Worm (Caenorhabditis elegans) whole organism, L2 larva: Measurements from ENCODE around the gene mlt-9.

Experiments
- C34F6.9 ChIP-seq: fragments of 150-350 bp; optimal IDR thresholded peaks from 2 replicates; lab custom pipeline; 2014; ENCODE audit warnings: missing biosample characterization, missing genetic modification characterization
- F13H6.1 ChIP-seq: sonication (generic microtip); optimal IDR thresholded peaks from 2 replicates; lab custom pipeline; 2016; ENCODE audit warnings: missing genetic modification characterization, missing compliant biosample characterization
- R02D3.7 ChIP-seq: fragments of 150-350 bp; optimal IDR thresholded peaks from 2 replicates; lab custom pipeline; 2014; ENCODE audit warnings: missing biosample characterization, missing genetic modification characterization
- alr-1 ChIP-seq: fragments of 150-350 bp; optimal IDR thresholded peaks from 2 replicates; lab custom pipeline; 2014; ENCODE audit warnings: missing biosample characterization, missing genetic modification characterization
- aly-2 ChIP-seq: fragments of 150-350 bp; optimal IDR thresholded peaks from 2 replicates; lab custom pipeline; 2014; ENCODE audit warnings: missing biosample characterization, missing genetic modification characterization
- ama-1 ChIP-seq: fragments of 150-350 bp; optimal IDR thresholded peaks from 2 replicates; lab custom pipeline; 2018; ENCODE audit warnings: inconsistent platforms
- blmp-1 ChIP-seq: sonication (generic microtip); optimal IDR thresholded peaks from 2 replicates; lab custom pipeline; 2017; ENCODE audit warnings: missing genetic modification characterization, mild to moderate bottlenecking, missing compliant biosample characterization, antibody characterized with exemption, moderate library complexity; ENCODE audit not compliant: insufficient read depth
- ceh-82 ChIP-seq: fragments of 150-350 bp; optimal IDR thresholded peaks from 2 replicates; lab custom pipeline; 2014; ENCODE audit warnings: missing biosample characterization, missing genetic modification characterization
- crh-2 ChIP-seq: sonication (generic microtip); optimal IDR thresholded peaks from 2 replicates; lab custom pipeline; 2017; ENCODE audit warnings: missing biosample characterization, missing genetic modification characterization
- egl-27 ChIP-seq: sonication (generic microtip); optimal IDR thresholded peaks from 3 replicates; lab custom pipeline; 2017; ENCODE audit warnings: missing biosample characterization, missing genetic modification reagents, missing genetic modification characterization
- elt-1 ChIP-seq: fragments of 150-350 bp; optimal IDR thresholded peaks from 2 replicates; lab custom pipeline; 2014; ENCODE audit warnings: missing biosample characterization, missing genetic modification characterization
- elt-3 ChIP-seq: sonication (generic microtip); optimal IDR thresholded peaks from 2 replicates; lab custom pipeline; 2017; ENCODE audit warnings: missing biosample characterization, missing genetic modification characterization
- fos-1 ChIP-seq: fragments of 150-350 bp; optimal IDR thresholded peaks from 2 replicates; lab custom pipeline; 2014; ENCODE audit warnings: missing biosample characterization, missing genetic modification characterization
- gmeb-1 ChIP-seq: fragments of 150-350 bp; optimal IDR thresholded peaks from 2 replicates; lab custom pipeline; 2014; ENCODE audit warnings: missing biosample characterization, missing genetic modification characterization
- lsy-2 ChIP-seq, 2 experiments: fragments of 150-350 bp in 1 of 2; sonication (generic microtip) in 1 of 2; optimal IDR thresholded peaks; 2 replicates each; lab custom pipeline; 2014 to 2017; ENCODE audit warnings: missing biosample characterization in 2 of 2, missing genetic modification characterization in 2 of 2
- mab-5 ChIP-seq: fragments of 150-350 bp; optimal IDR thresholded peaks from 2 replicates; lab custom pipeline; 2014; ENCODE audit warnings: missing biosample characterization, missing genetic modification characterization
- mdl-1 ChIP-seq, 2 experiments: fragments of 150-350 bp in 1 of 2; sonication (generic microtip) in 1 of 2; optimal IDR thresholded peaks; 2 replicates each; lab custom pipeline; 2017; ENCODE audit warnings: missing biosample characterization in 2 of 2, missing genetic modification characterization in 2 of 2
- nhr-10 ChIP-seq: sonication (generic microtip); optimal IDR thresholded peaks from 2 replicates; lab custom pipeline; 2017; ENCODE audit warnings: missing biosample characterization, missing genetic modification characterization
- nhr-11 ChIP-seq: fragments of 150-350 bp; optimal IDR thresholded peaks from 2 replicates; lab custom pipeline; 2014; ENCODE audit warnings: missing biosample characterization, missing genetic modification characterization
- nhr-129 ChIP-seq: fragments of 150-350 bp; optimal IDR thresholded peaks from 2 replicates; lab custom pipeline; 2014; ENCODE audit warnings: missing biosample characterization, missing genetic modification characterization
- peb-1 ChIP-seq: fragments of 150-350 bp; optimal IDR thresholded peaks from 2 replicates; lab custom pipeline; 2014; ENCODE audit warnings: missing biosample characterization, missing genetic modification characterization
- sem-4 ChIP-seq: fragments of 150-350 bp; optimal IDR thresholded peaks from 2 replicates; lab custom pipeline; 2014; ENCODE audit warnings: missing biosample characterization, missing genetic modification reagents, missing genetic modification characterization
- skn-1 ChIP-seq: sonication (generic microtip); optimal IDR thresholded peaks from 2 replicates; lab custom pipeline; 2017; ENCODE audit warnings: missing biosample characterization, missing genetic modification characterization
- sma-9 ChIP-seq, 2 experiments: fragments of 150-350 bp in 1 of 2; sonication (generic microtip) in 1 of 2; optimal IDR thresholded peaks; 2 replicates each; lab custom pipeline; 2014 to 2016; ENCODE audit warnings: missing genetic modification characterization in 2 of 2, mild to moderate bottlenecking in 1 of 2, missing biosample characterization in 1 of 2, missing compliant biosample characterization in 1 of 2, missing genetic modification reagents in 1 of 2, moderate library complexity in 1 of 2
- snpc-4 ChIP-seq: fragments of 150-350 bp; optimal IDR thresholded peaks from 2 replicates; lab custom pipeline; 2014; ENCODE audit warnings: missing biosample characterization, missing genetic modification characterization
- unc-55 ChIP-seq: fragments of 150-350 bp; sonication (generic microtip); optimal IDR thresholded peaks from 3 replicates; lab custom pipeline; 2014; ENCODE audit warnings: missing biosample characterization, missing genetic modification reagents, missing genetic modification characterization
- unc-62 ChIP-seq: fragments of 150-350 bp; optimal IDR thresholded peaks from 2 replicates; lab custom pipeline; 2014; ENCODE audit warnings: missing biosample characterization, missing genetic modification reagents, missing genetic modification characterization

mlt-9 gene

DNA sequence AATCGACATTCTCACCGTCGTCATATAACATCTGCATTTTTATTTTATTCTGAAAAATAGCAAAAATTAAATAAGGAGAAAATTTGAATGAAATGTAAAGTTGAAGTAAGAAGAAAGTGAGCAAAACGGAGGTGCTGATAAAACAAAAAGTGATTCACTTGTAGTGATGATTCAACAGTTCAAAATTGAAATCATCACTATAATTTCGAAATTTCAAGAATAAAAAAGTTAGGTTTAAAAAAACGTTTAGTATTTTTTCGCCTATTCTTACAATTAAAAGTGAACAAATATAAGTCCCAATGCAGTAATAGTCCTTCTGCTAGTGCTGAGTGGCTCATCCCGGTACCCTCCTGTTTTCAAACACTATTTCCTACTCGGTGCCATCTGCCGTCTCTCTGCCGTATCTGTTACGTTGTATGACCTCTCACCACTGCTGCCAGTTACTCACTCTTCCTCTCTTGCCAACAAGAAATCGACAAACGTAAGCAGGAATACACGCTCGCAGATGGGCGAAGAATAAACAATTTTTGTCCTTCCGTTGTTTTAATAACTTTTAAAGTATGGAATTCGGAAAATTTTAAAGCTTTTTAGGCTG lies 7.1 kb downstream of the mlt-9 start, which contains the start of gene dhhc-1 (continued):
- TF ChIP-seq F13H6.1 (tag; lab: Kevin White, UChicago) (peak; percentile 68), egl-27 (tag; lab: Kevin White, UChicago) (no peak), mdl-1 (tag; optimal IDR thresholded peaks at IDR 0.05; lab: Kevin White, UChicago) (no peak), unc-55 (GFP tag; lab: Kevin White, UChicago) (peak; percentile 59), lsy-2 (tag; optimal IDR thresholded peaks at IDR 0.05; lab: Kevin White, UChicago) (peak in 1 of 2 experiments; percentile 43), ama-1 (no peak)

DNA sequence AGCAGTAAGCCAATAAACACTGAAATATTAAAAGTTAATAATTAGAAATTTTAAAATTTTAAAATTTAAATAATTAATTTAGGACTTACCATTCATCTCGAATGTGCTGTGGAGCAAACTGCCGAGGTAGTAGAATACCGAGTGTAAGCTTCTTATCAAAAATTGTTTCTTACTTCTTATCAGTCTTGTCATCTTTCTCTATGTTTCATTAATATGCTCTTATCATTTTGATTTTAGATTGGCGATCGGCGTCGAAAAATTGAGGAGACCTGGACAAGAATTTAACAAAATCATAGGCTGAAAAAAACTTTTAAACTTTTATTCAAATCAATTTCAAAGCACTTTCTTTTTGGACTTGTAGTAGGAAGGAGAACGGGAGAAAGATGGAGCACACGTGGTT lies 9.8 kb downstream of the mlt-9 start, which contains the start of gene F09B12.3:
Gene F09B12.3 (minus strand): TSS at position 192 of the 400 bp plus-strand sequence.
- TF ChIP-seq gmeb-1 (peak; percentile 32), fos-1 (tag; lab: Kevin White, UChicago) (peak; percentile 92), unc-62 (GFP tag; lab: Kevin White, UChicago) (no peak), aly-2 (no peak), sma-9 (GFP tag; optimal IDR thresholded peaks at IDR 0.05; lab: Kevin White, UChicago) (peak; percentile 12), sma-9 (tag; optimal IDR thresholded peaks at IDR 0.05; lab: Kevin White, UChicago) (no peak), crh-2 (tag; lab: Kevin White, UChicago) (peak; percentile 29), sem-4 (tag; lab: Kevin White, UChicago) (no peak)

DNA sequence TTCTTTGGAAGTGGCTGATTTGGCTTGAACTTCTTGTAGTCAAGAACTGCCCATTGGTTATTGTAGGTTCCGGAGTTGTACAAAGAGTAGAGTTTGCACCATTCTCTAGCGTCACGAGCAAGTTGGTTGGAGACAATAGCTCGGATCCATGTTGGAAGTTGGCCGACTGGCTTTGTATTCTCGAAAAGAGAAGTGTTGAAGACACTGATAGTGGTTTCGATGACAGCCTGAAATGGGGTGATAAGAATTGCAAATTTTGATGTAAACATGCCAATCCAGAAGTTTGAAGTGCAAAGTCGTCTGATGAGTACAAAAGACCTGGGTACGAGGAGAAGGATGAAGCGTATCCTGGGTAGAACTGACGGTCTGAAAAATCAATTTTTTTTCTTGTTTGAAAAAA lies 11.3 kb downstream of the mlt-9 start:
- TF ChIP-seq fos-1 (tag; lab: Kevin White, UChicago), result peak; percentile 30
- no peak for TF ChIP-seq blmp-1
- TF ChIP-seq egl-27 (tag; lab: Kevin White, UChicago), result no peak
- no peak for TF ChIP-seq elt-1

DNA sequence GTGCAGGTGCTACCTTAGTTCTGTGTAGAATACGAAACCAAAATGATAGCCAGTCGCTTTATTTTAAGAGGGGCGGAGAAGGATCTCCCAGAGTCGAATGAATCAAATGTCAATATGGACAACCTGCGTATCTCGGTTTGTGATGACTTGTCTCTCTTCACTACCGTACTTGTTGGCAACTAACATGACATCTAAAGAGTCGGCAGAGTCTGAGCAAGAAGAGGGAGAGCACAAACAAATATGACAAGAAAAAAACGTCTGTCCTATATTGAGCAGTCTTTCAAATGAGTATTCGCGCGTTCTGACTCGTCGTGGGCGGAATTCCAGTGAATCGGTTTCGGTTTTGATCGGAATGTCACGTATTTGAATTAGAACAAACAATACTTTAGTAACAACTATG lies 12.6 kb downstream of the mlt-9 start, which contains the start of gene F09B12.7:
Gene F09B12.7 (minus strand): TSS at position 101 of the 400 bp plus-strand sequence.
- TF ChIP-seq R02D3.7 (tag; lab: Kevin White, UChicago) (no peak), ceh-82 (tag; lab: Kevin White, UChicago) (no peak), peb-1 (tag; lab: Kevin White, UChicago) (no peak)
- TF ChIP-seq, all 48 proteins: peak for 0

DNA sequence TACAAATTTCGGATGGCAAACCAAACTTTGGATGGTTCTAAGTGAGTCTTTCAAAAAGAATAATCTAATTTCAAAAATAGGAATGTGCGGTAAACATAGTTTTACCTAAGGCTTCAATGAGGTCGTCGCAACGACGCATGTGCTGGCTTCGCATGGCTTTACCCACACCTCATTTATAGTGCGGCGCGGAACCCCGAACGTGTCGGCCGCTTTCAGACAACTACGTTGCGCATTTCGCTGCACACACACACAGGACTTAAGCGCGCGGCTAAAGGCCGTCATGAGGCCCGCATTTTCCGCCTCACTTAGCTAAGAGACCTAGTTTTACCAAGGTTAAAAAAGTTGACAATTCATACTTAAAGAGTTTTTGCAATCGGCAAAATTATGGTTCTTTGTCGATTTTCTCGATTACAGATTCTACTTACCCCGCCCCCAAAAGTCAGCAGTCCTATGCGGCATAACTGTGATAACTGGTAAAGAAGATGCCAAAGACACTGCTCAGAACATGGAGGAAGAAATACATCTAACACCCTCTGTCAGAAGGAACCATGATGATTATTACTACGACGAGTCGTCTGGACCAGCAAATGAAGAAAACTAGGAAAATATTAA lies 14.7 kb downstream of the mlt-9 start:
- TF ChIP-seq alr-1 (tag; lab: Kevin White, UChicago), result no peak
- peak; percentile 75 for TF ChIP-seq snpc-4 (tag; lab: Kevin White, UChicago)
- TF ChIP-seq, all 48 proteins: peak for 1

DNA sequence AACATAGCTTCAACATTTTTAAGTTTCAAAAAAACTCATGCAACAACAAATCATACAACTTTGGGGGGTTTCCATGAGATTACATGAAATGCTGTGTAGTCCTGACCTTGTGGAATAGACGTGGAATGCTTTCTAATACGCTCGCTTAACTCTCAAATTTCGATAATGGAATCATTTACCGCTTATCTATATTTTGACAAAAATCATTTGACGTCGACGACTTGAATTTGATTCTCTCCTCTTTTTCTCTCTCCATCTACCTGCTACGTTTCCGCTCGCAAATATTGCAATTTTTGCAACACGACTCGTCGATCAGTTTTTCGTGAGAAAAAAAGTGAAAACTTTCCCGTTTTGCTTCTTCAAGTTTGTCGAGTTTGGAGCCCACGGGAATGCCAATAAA lies 18.5 kb downstream of the mlt-9 start, which contains the start of gene flr-4:
Gene flr-4 (plus strand): TSS at position 275 of the 400 bp plus-strand sequence.
- TF ChIP-seq crh-2 (tag; lab: Kevin White, UChicago) (peak; percentile 8), ceh-82 (tag; lab: Kevin White, UChicago) (no peak), C34F6.9 (no peak), fos-1 (tag; lab: Kevin White, UChicago) (peak; percentile 71), sma-9 (GFP tag; optimal IDR thresholded peaks at IDR 0.05; lab: Kevin White, UChicago) (peak; percentile 16), sma-9 (tag; optimal IDR thresholded peaks at IDR 0.05; lab: Kevin White, UChicago) (no peak)

DNA sequence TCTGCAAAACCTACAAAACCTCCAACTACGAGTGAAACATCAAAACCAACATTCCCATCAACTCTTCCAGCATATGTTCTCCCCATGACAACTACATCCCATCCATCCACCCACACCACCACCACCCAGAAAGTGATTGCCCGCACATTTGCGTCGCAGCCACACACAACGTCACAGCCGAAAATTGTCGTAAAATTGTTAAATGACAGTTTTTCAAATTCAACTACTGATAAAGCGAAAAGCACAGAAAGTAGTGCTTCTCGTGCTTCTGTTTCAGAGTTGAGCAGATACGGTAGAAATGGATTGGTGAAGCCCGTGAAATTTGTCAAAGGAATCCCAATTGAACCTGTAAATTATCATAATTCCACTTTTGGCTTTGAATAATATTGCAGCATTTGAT lies 19.8 kb downstream of the mlt-9 start:
- TF ChIP-seq ama-1, result no peak
- no peak for TF ChIP-seq elt-3
- no peak for TF ChIP-seq nhr-11 (tag; lab: Kevin White, UChicago)
- no peak for TF ChIP-seq nhr-10 (tag; lab: Kevin White, UChicago)
- TF ChIP-seq sma-9 (GFP tag; optimal IDR thresholded peaks at IDR 0.05; lab: Kevin White, UChicago), result no peak
- no peak for TF ChIP-seq sma-9 (tag; optimal IDR thresholded peaks at IDR 0.05; lab: Kevin White, UChicago)
- TF ChIP-seq elt-1, result no peak
- TF ChIP-seq ceh-82 (tag; lab: Kevin White, UChicago), result no peak
- TF ChIP-seq nhr-129 (tag; lab: Kevin White, UChicago), result no peak
- no peak for TF ChIP-seq peb-1 (tag; lab: Kevin White, UChicago)
- TF ChIP-seq blmp-1, result no peak
- no peak for TF ChIP-seq skn-1
- no peak for TF ChIP-seq unc-55 (GFP tag; lab: Kevin White, UChicago)
- no peak for TF ChIP-seq lsy-2 (tag; optimal IDR thresholded peaks at IDR 0.05; lab: Kevin White, UChicago)
- TF ChIP-seq R02D3.7 (tag; lab: Kevin White, UChicago), result no peak
- TF ChIP-seq mab-5 (tag; lab: Kevin White, UChicago), result no peak
- TF ChIP-seq gmeb-1, result no peak
